Fruit fly (Drosophila melanogaster) whole organism, embryonic: Measurements from ENCODE around the gene Pka-C1.
A peak's percentile ranks its signal among the peaks of the same experiment; 100 is the strongest.

Experiments
- Atf6 ChIP-seq: fragments of 200-800 bp; sonication (Bioruptor generic); IDR thresholded peaks from 2 replicates; pipeline ENCODE4 v1.3.6; 2022; ENCODE audit warnings: missing biosample characterization, missing genetic modification characterization
- CG10274 ChIP-seq: fragments of 200-800 bp; sonication (Bioruptor generic); optimal IDR thresholded peaks from 3 replicates; lab custom pipeline; 2017; ENCODE audit warnings: missing biosample characterization, mild to moderate bottlenecking, missing genetic modification characterization
- CG10543 ChIP-seq: fragments of 200-800 bp; sonication (Bioruptor generic); optimal IDR thresholded peaks from 3 replicates; lab custom pipeline; 2017; ENCODE audit warnings: missing biosample characterization, mild to moderate bottlenecking, missing genetic modification characterization, moderate library complexity
- CG11398 ChIP-seq: fragments of 200-800 bp; sonication (Bioruptor generic); optimal IDR thresholded peaks from 2 replicates; lab custom pipeline; 2016; ENCODE audit warnings: missing biosample characterization, missing genetic modification characterization
- CG11695 ChIP-seq: fragments of 200-800 bp; sonication (Bioruptor generic); IDR thresholded peaks from 3 replicates; pipeline ENCODE4 v1.3.6; 2022; ENCODE audit warnings: missing biosample characterization, missing genetic modification characterization
- CG12104 ChIP-seq: fragments of 200-800 bp; sonication (Bioruptor generic); optimal IDR thresholded peaks from 3 replicates; lab custom pipeline; 2016; ENCODE audit warnings: missing biosample characterization, missing genetic modification characterization
- CG12155 ChIP-seq: fragments of 200-800 bp; sonication (Bioruptor generic); optimal IDR thresholded peaks from 3 replicates; lab custom pipeline; 2016; ENCODE audit warnings: missing biosample characterization, missing genetic modification characterization
- CG13775 ChIP-seq: fragments of 200-800 bp; sonication (Bioruptor generic); optimal IDR thresholded peaks from 3 replicates; lab custom pipeline; 2017; ENCODE audit warnings: missing biosample characterization, mild to moderate bottlenecking, missing genetic modification characterization
- CG13894 ChIP-seq: fragments of 200-800 bp; sonication (Bioruptor generic); optimal IDR thresholded peaks from 3 replicates; lab custom pipeline; 2018; ENCODE audit warnings: missing biosample characterization, mild to moderate bottlenecking, missing genetic modification characterization, moderate library complexity
- CG14710 ChIP-seq: fragments of 200-800 bp; sonication (Bioruptor generic); optimal IDR thresholded peaks from 3 replicates; lab custom pipeline; 2019; ENCODE audit warnings: missing biosample characterization, mild to moderate bottlenecking, missing genetic modification characterization, moderate library complexity
- CG16813 ChIP-seq: fragments of 200-800 bp; sonication (Bioruptor generic); IDR thresholded peaks from 3 replicates; pipeline ENCODE4 v1.3.6; 2022; ENCODE audit warnings: missing biosample characterization, missing genetic modification characterization; ENCODE audit not compliant: partially characterized antibody
- CG1832 ChIP-seq: fragments of 200-800 bp; sonication (Bioruptor generic); optimal IDR thresholded peaks from 2 replicates; lab custom pipeline; 2017; ENCODE audit warnings: missing biosample characterization, mild to moderate bottlenecking, missing genetic modification characterization, inconsistent platforms
- CG2129 ChIP-seq: fragments of 200-800 bp; sonication (Bioruptor generic); IDR thresholded peaks from 2 replicates; pipeline ENCODE4 v1.3.6; 2022; ENCODE audit warnings: missing biosample characterization, missing genetic modification characterization; ENCODE audit not compliant: partially characterized antibody
- CG31365 ChIP-seq: fragments of 200-800 bp; sonication (Bioruptor generic); optimal IDR thresholded peaks from 2 replicates; lab custom pipeline; 2018; ENCODE audit warnings: missing biosample characterization, mild to moderate bottlenecking, missing genetic modification characterization
- CG32772 ChIP-seq: fragments of 200-800 bp; sonication (Bioruptor generic); IDR thresholded peaks from 2 replicates; pipeline ENCODE4 v1.3.6; 2022; ENCODE audit warnings: missing biosample characterization, missing genetic modification characterization
- CG3281 ChIP-seq: fragments of 200-800 bp; sonication (Bioruptor generic); optimal IDR thresholded peaks from 3 replicates; lab custom pipeline; 2017; ENCODE audit warnings: missing biosample characterization, mild to moderate bottlenecking, missing genetic modification characterization
- CG33213 ChIP-seq: fragments of 200-800 bp; sonication (Bioruptor generic); optimal IDR thresholded peaks from 3 replicates; lab custom pipeline; 2016; ENCODE audit warnings: missing biosample characterization, missing genetic modification characterization
- CG34422 ChIP-seq: fragments of 200-800 bp; sonication (Bioruptor generic); IDR thresholded peaks from 3 replicates; pipeline ENCODE4 v1.3.6; 2022; ENCODE audit warnings: missing biosample characterization, missing genetic modification characterization
- CG42726 ChIP-seq: fragments of 200-800 bp; sonication (Bioruptor generic); IDR thresholded peaks from 2 replicates; pipeline ENCODE4 v1.3.6; 2022; ENCODE audit warnings: missing biosample characterization, missing genetic modification characterization; ENCODE audit not compliant: partially characterized antibody
- CG4707 ChIP-seq: fragments of 200-800 bp; sonication (Bioruptor generic); optimal IDR thresholded peaks from 2 replicates; lab custom pipeline; 2018; ENCODE audit warnings: missing biosample characterization, mild to moderate bottlenecking, missing genetic modification characterization, moderate library complexity
- CG6654 ChIP-seq: fragments of 200-800 bp; sonication (Bioruptor generic); optimal IDR thresholded peaks from 2 replicates; lab custom pipeline; 2017; ENCODE audit warnings: missing biosample characterization, mild to moderate bottlenecking, missing genetic modification characterization
- CG7839 ChIP-seq: fragments of 200-800 bp; sonication (Bioruptor generic); optimal IDR thresholded peaks from 3 replicates; lab custom pipeline; 2018; ENCODE audit warnings: missing biosample characterization, mild to moderate bottlenecking, missing genetic modification characterization, moderate library complexity
- CHES-1-like ChIP-seq: fragments of 200-800 bp; sonication (Bioruptor generic); optimal IDR thresholded peaks from 2 replicates; lab custom pipeline; 2016; ENCODE audit warnings: missing biosample characterization, missing genetic modification characterization
- D19B ChIP-seq: fragments of 200-800 bp; sonication (Bioruptor generic); optimal IDR thresholded peaks from 2 replicates; lab custom pipeline; 2017; ENCODE audit warnings: missing biosample characterization, mild to moderate bottlenecking, missing genetic modification characterization
- Eip74EF ChIP-seq, 2 experiments: fragments of 200-800 bp in 1 of 2; fragments of >200 bp in 1 of 2; sonication (Bioruptor generic) in 1 of 2; optimal IDR thresholded peaks; 2 replicates each; lab custom pipeline; 2017 to 2019; ENCODE audit warnings: missing biosample characterization in 2 of 2, missing genetic modification characterization in 2 of 2, mild to moderate bottlenecking in 1 of 2, moderate library complexity in 1 of 2
- HLH3B ChIP-seq: fragments of 200-800 bp; sonication (Bioruptor generic); IDR thresholded peaks from 2 replicates; pipeline ENCODE4 v1.3.6; 2022; ENCODE audit warnings: missing biosample characterization, missing genetic modification characterization
- Mad ChIP-seq: fragments of 200-800 bp; sonication (Bioruptor generic); optimal IDR thresholded peaks from 2 replicates; lab custom pipeline; 2016; ENCODE audit warnings: missing biosample characterization, missing genetic modification characterization
- NC2β ChIP-seq: fragments of 200-800 bp; sonication (Bioruptor generic); optimal IDR thresholded peaks from 2 replicates; lab custom pipeline; 2016; ENCODE audit warnings: missing biosample characterization, missing genetic modification characterization
- Poxn ChIP-seq: fragments of 200-800 bp; sonication (Bioruptor generic); IDR thresholded peaks from 2 replicates; pipeline ENCODE4 v1.3.6; 2022; ENCODE audit warnings: missing biosample characterization, missing genetic modification characterization
- Side ChIP-seq: fragments of 200-800 bp; sonication (Bioruptor generic); optimal IDR thresholded peaks from 2 replicates; lab custom pipeline; 2016; ENCODE audit warnings: missing biosample characterization, missing genetic modification characterization
- Six4 ChIP-seq: fragments of 200-800 bp; sonication (Bioruptor generic); optimal IDR thresholded peaks from 2 replicates; lab custom pipeline; 2016; ENCODE audit warnings: missing biosample characterization, missing genetic modification characterization
- Spps ChIP-seq: fragments of 200-800 bp; sonication (Bioruptor generic); optimal IDR thresholded peaks from 2 replicates; lab custom pipeline; 2018; ENCODE audit warnings: missing biosample characterization, mild to moderate bottlenecking, missing genetic modification characterization
- TFAM ChIP-seq: fragments of 200-800 bp; sonication (Bioruptor generic); optimal IDR thresholded peaks from 2 replicates; lab custom pipeline; 2017; ENCODE audit warnings: missing biosample characterization, missing genetic modification characterization, inconsistent platforms
- aop ChIP-seq: fragments of 200-800 bp; sonication (Bioruptor generic); IDR thresholded peaks from 2 replicates; pipeline ENCODE4 v1.3.6; 2022; ENCODE audit warnings: missing biosample characterization, missing genetic modification characterization
- chif ChIP-seq, 2 experiments: fragments of 200-800 bp; sonication (Bioruptor generic); optimal IDR thresholded peaks; 3 replicates each; lab custom pipeline; 2016; ENCODE audit warnings: missing biosample characterization in 2 of 2, missing genetic modification characterization in 2 of 2
- croc ChIP-seq: fragments of 200-800 bp; sonication (Bioruptor generic); conservative IDR thresholded peaks from 3 replicates; pipeline ENCODE4 v1.3.6; 2022; ENCODE audit warnings: missing biosample characterization, missing genetic modification characterization
- gfzf ChIP-seq: fragments of 200-800 bp; sonication (Bioruptor generic); optimal IDR thresholded peaks from 2 replicates; lab custom pipeline; 2016; ENCODE audit warnings: missing biosample characterization, mild to moderate bottlenecking, missing genetic modification characterization, moderate library complexity
- kay ChIP-seq: fragments of 200-800 bp; sonication (Bioruptor generic); optimal IDR thresholded peaks from 2 replicates; lab custom pipeline; 2016; ENCODE audit warnings: missing biosample characterization, missing genetic modification characterization
- luna ChIP-seq: fragments of 200-800 bp; sonication (Bioruptor generic); optimal IDR thresholded peaks from 2 replicates; lab custom pipeline; 2016; ENCODE audit warnings: missing biosample characterization, missing genetic modification characterization
- nau ChIP-seq: fragments of 200-800 bp; sonication (Bioruptor generic); optimal IDR thresholded peaks from 3 replicates; lab custom pipeline; 2017; ENCODE audit warnings: missing biosample characterization, mild to moderate bottlenecking, missing genetic modification characterization, missing genetic modification reagents
- otp ChIP-seq: fragments of 200-800 bp; sonication (Bioruptor generic); IDR thresholded peaks from 3 replicates; pipeline ENCODE4, ENCODE4 v1.3.6; 2022; ENCODE audit warnings: missing biosample characterization, missing genetic modification characterization
- pb ChIP-seq: fragments of 200-800 bp; sonication (Bioruptor generic); optimal IDR thresholded peaks from 3 replicates; lab custom pipeline; 2016; ENCODE audit warnings: missing biosample characterization, missing genetic modification characterization
- psq ChIP-seq: fragments of 200-800 bp; sonication (Bioruptor generic); optimal IDR thresholded peaks from 2 replicates; lab custom pipeline; 2017; ENCODE audit warnings: missing biosample characterization, missing genetic modification characterization
- sens ChIP-seq: fragments of 200-800 bp; sonication (Bioruptor generic); peaks from one replicate; lab custom pipeline; 2016; ENCODE audit warnings: missing biosample characterization, missing genetic modification characterization
- sna ChIP-seq: fragments of 200-800 bp; sonication (Bioruptor generic); IDR thresholded peaks from 2 replicates; pipeline ENCODE4 v1.3.6; 2022; ENCODE audit warnings: missing biosample characterization, missing genetic modification characterization; ENCODE audit not compliant: partially characterized antibody
- sob ChIP-seq: fragments of 200-800 bp; sonication (Bioruptor generic); IDR thresholded peaks from 2 replicates; pipeline ENCODE4 v1.3.6; 2022; ENCODE audit warnings: missing biosample characterization, missing genetic modification characterization
- tap ChIP-seq: fragments of 200-800 bp; optimal IDR thresholded peaks from 3 replicates; lab custom pipeline; 2019; ENCODE audit warnings: missing biosample characterization, mild to moderate bottlenecking, missing genetic modification characterization, moderate library complexity
- toy ChIP-seq: fragments of 200-800 bp; sonication (Bioruptor generic); IDR thresholded peaks from 2 replicates; pipeline ENCODE4 v1.3.6; 2022; ENCODE audit warnings: missing biosample characterization, missing genetic modification characterization
- trem ChIP-seq: fragments of 200-800 bp; optimal IDR thresholded peaks from 3 replicates; lab custom pipeline; 2019; ENCODE audit warnings: missing biosample characterization, mild to moderate bottlenecking, missing genetic modification characterization, moderate library complexity

Pka-C1 gene

DNA sequence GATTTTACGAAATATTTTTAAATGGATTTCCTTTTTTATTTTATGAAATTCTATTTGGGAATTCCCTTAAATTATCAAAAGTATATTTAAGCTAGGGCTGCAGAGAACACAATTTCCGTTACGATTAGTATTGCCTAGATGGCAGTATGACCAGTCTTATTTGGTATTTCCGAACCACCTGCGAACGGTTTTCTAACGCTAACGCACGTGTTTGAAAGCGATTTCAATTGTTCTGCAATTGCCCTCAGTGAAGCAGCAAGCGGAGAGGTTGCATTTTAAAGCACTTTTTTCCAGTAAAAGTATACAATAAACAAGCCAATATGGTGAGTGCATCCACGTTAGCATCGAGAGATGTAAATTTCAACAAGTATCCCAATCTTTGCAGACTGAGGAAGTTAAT lies 518 bp upstream of the Pka-C1 start, which contains the start of gene hoip (continued):
- TF ChIP-seq trem (peak; percentile 8), aop (GFP tag; lab: Robert Waterston, UW) (no peak), CG2129 (GFP tag; lab: Robert Waterston, UW) (no peak), Side (GFP tag; lab: Kevin White, UChicago) (no peak), CHES-1-like (GFP tag; lab: Kevin White, UChicago) (no peak), sob (GFP tag; lab: Robert Waterston, UW) (no peak), gfzf (peak; percentile 81), toy (GFP tag; lab: Robert Waterston, UW) (no peak), CG1832 (no peak), tap (tag; lab: Kevin White, UChicago) (no peak), Poxn (GFP tag; lab: Robert Waterston, UW) (no peak), chif (GFP tag; optimal IDR thresholded peaks at IDR 0.05; lab: Kevin White, UChicago) (no peak), CG31365 (tag; lab: Kevin White, UChicago) (no peak), CG16813 (GFP tag; lab: Robert Waterston, UW) (peak; percentile 25; the same call in 2 of the 3 replicates), CG33213 (GFP tag; lab: Kevin White, UChicago) (no peak), TFAM (GFP tag; lab: Kevin White, UChicago) (no peak), kay (GFP tag; lab: Kevin White, UChicago) (no peak), luna (no peak), croc (GFP tag; lab: Robert Waterston, UW) (no peak), D19B (GFP tag; lab: Kevin White, UChicago) (no peak), CG42726 (0 out of 2 replicates have a peak, but pooled peaks have one; percentile 32), CG13775 (GFP tag; lab: Kevin White, UChicago) (no peak), Eip74EF (GFP tag; optimal IDR thresholded peaks at IDR 0.05; lab: Kevin White, UChicago) (no peak), HLH3B (GFP tag; lab: Robert Waterston, UW) (no peak), CG12155 (GFP tag; lab: Kevin White, UChicago) (no peak), CG11695 (no peak), CG10274 (GFP tag; lab: Kevin White, UChicago) (no peak), Spps (tag; lab: Kevin White, UChicago) (no peak), CG34422 (peak; percentile 72), CG7839 (no peak)

DNA sequence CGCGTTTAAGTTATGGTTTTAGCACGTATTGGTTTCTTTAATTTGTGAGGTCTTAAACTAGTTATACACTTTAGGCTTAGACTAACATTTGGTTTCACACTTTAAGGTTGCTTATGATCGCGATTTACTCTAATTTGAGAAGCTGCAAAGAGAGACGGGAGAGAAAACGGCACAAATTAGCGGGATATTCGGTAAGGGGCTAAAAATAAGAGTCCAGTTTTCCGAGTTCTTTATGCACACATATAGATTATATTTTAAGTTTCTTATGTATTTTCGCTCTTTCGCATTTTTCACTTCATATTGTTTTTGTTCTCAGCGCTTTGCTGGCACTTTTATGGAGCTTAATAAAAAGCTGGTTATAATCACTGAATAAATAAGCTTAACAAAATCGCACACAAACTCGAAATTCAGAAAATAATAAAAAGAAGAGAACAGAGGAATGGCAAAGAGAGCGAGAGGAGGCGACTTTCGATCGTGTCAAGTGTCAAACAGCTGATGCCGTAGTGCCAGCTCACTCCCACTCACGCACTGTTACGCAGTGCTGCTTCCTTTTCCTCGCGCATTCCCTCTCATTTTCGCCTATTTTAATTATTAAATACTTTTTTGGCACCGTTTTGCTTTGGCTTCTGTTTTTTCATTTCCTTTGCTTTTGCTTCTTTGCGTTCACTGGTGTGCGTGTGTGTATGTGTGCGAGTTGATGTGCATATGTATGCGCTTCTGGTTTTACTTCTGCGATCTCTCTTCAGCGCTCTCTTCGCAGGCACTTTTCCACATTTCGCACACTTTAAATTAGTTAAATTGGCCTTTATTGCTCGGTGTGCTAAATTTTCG lies 790 bp downstream of the Pka-C1 start:
- TF ChIP-seq CG1832 (peak; percentile 78), CG10543 (GFP tag; lab: Kevin White, UChicago) (peak; percentile 32), otp (GFP tag; lab: Robert Waterston, UW) (0 out of 3 replicates have a peak, but pooled peaks have one; percentile 21), pb (GFP tag; lab: Kevin White, UChicago) (no peak), sens (peak; percentile 67), CG13894 (peak; percentile 21), Atf6 (peak; percentile 8; the same call in 1 of the 2 replicates), CG4707 (GFP tag; lab: Kevin White, UChicago) (no peak), CG12104 (GFP tag; lab: Kevin White, UChicago) (no peak), CG6654 (GFP tag; lab: Kevin White, UChicago) (no peak), nau (GFP tag; lab: Kevin White, UChicago) (peak; percentile 7), CG13775 (GFP tag; lab: Kevin White, UChicago) (no peak), Six4 (no peak), CG32772 (GFP tag; lab: Robert Waterston, UW) (no peak), sob (GFP tag; lab: Robert Waterston, UW) (no peak; the same call in 1 of the 2 replicates), CG3281 (GFP tag; lab: Kevin White, UChicago) (peak; percentile 41), CG11398 (GFP tag; lab: Kevin White, UChicago) (no peak), psq (GFP tag; lab: Kevin White, UChicago) (peak; percentile 69), Mad (GFP tag; lab: Kevin White, UChicago) (no peak), CG14710 (tag; lab: Kevin White, UChicago) (no peak), NC2β (no peak), sna (GFP tag; lab: Robert Waterston, UW) (no peak)
